Worm (Caenorhabditis elegans) whole organism, dauer: ENCODE results near the gene mps-4.

ENCODE experiments used
- unc-62 ChIP-seq: sonication (generic microtip); optimal IDR thresholded peaks from 2 replicates; lab custom pipeline; 2017; ENCODE audit warnings: missing biosample characterization, missing genetic modification reagents, missing genetic modification characterization

Gene mps-4

DNA sequence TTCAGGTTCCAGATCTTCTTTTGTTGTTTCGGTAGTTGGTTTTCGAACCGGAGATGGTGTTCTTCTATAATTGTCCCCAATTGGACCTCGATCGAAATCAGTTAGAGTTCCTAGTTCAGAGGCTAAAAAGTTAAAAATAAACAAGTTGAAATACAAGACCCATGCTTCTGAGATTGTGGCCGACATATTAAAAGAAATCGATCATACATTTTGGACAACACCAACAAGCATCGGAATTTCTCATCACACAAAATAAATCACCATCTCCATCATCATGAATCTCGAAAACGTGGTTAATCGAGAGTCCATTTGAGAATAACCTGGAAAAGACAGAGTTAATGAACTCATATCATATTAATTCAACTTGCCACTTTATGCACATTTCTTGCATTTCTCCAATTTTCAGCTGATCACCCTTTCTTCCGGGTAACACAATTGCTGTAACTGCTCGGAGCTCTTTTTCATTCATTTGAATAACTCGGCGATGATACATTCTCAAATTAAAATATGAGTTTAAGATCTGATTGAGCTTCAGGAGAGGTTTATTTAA is at the start of gene mps-4, which contains the start of gene F09G8.10:
Gene mps-4 (minus strand): TSS at position 101 of the 550 bp plus-strand sequence.
Gene F09G8.10 (minus strand): TSS at position 500 of the 550 bp plus-strand sequence.
- TF ChIP-seq unc-62 (GFP tag; lab: Kevin White, UChicago): no peak

DNA sequence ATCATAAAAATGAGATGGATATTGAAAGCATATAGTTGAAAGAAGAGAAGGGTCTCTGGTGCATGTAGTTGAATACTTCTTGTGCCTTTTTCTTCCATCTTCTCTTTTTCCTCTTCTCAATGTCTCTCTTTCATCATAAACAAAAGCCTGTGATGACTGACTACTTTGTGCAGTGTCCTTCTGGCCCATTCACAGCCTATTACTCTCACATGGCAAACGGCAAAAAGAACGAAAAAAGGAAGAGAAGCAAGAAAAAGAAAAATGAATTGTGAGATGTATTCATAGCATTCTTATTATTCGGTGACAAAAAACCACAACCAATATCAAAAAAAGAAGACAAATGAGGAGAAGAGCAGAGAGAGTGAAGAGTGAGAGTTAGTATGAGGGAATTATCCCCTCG is 49.6 kb upstream of the mps-4 start:
- no peak for TF ChIP-seq unc-62 (GFP tag; lab: Kevin White, UChicago)

ce11 chrIII:8320183-8320582 is 48.6 kb upstream of the mps-4 start, which contains the start of gene F10E9.10:
F10E9.10 (minus strand) TSS chrIII:8320283.
- TF ChIP-seq unc-62 (GFP tag; lab: Kevin White, UChicago): no peak

DNA sequence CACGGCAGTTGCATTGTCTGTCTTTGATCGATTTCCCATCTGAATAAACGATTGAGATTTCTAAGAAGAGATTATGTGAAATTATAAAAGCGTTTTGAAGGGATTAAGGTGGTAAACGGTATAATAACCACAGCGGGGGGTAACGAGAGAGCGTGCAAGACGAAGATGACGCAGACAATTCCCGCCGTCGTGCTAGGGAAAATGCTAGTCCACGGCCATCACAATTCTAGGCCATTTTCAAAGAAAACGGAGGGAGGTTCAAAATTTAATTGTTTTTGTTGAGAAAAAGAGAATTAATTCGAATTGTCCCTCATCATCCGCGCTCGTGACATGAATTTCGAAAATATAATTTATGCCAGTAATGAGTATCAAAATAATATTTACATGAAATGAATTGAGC is 47.5 kb upstream of the mps-4 start, which contains the start of gene F10E9.11:
Gene F10E9.11 (minus strand): TSS at position 161 of the 400 bp plus-strand sequence.
- no peak for TF ChIP-seq unc-62 (GFP tag; lab: Kevin White, UChicago)

DNA sequence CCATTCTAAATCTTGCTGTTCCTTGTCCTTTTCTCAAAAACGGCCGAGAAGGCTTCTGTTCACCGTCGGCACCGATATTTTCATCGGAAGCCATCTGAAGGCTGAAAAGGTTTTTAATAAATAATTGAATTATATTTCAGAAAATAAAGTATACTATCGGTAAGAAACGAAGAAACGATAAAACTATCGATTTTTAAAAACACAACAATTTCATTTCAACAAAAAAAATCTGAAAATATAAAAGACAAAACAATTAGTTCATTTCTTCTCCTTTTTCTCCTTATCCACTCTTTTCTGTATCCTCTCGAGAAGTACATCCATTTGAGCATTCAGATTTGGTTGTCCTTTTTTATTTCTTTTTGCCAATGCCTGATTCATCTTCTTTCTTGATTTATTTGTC is 46.9 kb upstream of the mps-4 start, which contains the start of gene sas-4:
Gene sas-4 (minus strand): TSS at position 101 of the 400 bp plus-strand sequence.
- no peak for TF ChIP-seq unc-62 (GFP tag; lab: Kevin White, UChicago)

ce11 chrIII:8312393-8312792 is 40.8 kb upstream of the mps-4 start, which contains the start of gene F10E9.2:
F10E9.2 (plus strand) TSS chrIII:8312693.
- no peak for TF ChIP-seq unc-62 (GFP tag; lab: Kevin White, UChicago)

DNA sequence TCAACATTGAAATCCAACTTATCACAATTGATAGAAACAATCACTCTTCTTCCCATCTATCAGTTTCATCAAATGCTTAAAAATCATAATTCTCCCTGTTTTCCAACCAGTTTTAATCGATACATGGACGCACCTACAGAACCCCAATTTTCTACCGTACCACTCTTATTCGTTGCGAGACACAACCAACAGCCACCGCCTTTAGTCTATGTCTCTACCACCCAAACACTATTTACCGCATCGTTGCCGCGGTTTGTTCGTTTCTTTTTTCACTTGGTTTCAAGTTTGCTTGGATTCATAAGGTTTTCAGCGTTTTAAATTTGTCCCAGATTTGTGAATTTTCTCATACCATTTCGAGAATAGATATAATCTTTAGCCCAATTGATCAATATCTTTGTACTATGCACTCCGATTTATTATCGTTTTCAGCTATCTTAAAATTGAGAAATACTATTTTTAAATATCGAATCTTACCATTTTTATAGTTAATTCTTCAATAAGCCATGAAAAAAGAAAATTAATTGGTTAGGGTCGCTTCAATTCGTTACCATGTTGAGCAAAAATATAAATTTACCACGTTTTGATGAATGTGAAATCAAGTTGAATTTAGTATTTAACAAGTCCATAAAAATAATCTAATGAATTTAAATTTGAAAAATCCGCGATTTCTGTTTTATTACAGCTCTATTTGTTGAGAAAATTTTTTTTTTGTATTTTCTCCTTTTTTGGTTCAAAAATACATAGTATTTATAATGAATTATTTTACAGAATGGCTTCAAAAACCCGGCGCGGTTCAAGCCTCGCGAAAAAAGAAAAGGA is 38.9 kb upstream of the mps-4 start, which contains the start of gene F10E9.3:
Gene F10E9.3 (plus strand): TSS at position 769 of the 819 bp plus-strand sequence.
- no peak for TF ChIP-seq unc-62 (GFP tag; lab: Kevin White, UChicago)

DNA sequence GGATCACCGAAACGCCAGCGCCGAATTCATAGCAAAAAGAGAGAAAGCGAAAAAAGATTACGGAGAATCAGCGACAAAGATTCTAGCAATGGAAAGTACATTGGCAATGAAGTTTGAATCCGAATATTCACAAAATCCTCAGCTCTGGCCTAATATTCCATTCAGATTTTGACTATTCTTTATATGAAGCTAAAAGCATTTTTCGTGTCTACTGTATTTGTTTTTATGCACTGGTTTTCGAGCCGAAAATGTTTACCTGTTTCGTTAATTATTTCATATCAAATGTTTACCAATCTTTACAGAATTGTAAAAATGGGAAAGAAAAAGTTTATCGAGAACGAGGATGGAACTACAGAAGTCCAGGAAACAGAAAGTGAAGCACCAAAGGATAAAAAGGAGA is 36.7 kb upstream of the mps-4 start, which contains the start of gene F10E9.4:
Gene F10E9.4 (plus strand): TSS at position 301 of the 400 bp plus-strand sequence.
- no peak for TF ChIP-seq unc-62 (GFP tag; lab: Kevin White, UChicago)

DNA sequence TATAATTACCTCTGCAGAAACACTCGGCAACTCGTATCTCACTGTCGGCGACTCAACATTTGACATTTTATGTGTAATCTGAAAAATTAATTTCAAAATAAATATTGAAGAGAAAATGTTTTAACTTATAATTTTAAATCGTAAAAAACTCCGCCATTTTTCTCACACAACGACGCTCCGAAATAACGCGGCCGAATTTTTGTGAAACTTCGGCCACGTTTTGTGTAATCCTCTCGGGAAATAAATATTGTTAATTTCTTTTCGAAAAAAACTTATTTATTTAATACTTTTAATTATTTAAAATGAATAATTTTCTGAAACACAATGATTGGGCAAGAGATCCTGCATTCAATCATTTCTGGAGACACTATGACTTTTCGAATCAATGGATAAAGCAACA is 35.8 kb upstream of the mps-4 start, which contains the start of the genes F10E9.7 and F10E9.5:
Gene F10E9.7 (minus strand): TSS at position 86 of the 400 bp plus-strand sequence.
Gene F10E9.5 (plus strand): TSS at position 237 of the 400 bp plus-strand sequence.
- no peak for TF ChIP-seq unc-62 (GFP tag; lab: Kevin White, UChicago)

ce11 chrIII:8305816-8306215 is 34.2 kb upstream of the mps-4 start:
- TF ChIP-seq unc-62 (GFP tag; lab: Kevin White, UChicago): no peak

DNA sequence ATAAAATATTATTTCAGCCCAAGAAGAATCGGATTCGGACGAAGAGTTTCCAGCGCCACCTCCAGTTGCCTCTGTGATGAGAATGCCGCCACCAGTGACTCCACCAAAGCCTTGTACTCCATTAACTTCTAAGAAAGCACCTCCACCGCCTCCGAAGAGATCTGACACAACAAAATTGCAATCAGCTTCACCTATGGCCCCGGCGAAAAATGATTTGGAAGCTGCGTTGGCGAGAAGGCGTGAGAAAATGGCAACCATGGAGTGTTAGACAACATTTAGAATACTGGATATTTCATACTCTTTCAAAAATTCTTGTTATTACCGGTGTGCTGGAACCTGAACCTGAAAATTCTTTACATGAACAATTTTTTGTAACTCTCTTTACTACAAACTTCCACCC is 33.7 kb upstream of the mps-4 start:
- no peak for TF ChIP-seq unc-62 (GFP tag; lab: Kevin White, UChicago)

- no peak for TF ChIP-seq unc-62 (GFP tag; lab: Kevin White, UChicago)
Measured at ce11 chrIII:8303440-8303839, 31.9 kb upstream of the mps-4 start.

ce11 chrIII:8300860-8301396 is 29.4 kb upstream of the mps-4 start:
- TF ChIP-seq unc-62 (GFP tag; lab: Kevin White, UChicago): no peak

DNA sequence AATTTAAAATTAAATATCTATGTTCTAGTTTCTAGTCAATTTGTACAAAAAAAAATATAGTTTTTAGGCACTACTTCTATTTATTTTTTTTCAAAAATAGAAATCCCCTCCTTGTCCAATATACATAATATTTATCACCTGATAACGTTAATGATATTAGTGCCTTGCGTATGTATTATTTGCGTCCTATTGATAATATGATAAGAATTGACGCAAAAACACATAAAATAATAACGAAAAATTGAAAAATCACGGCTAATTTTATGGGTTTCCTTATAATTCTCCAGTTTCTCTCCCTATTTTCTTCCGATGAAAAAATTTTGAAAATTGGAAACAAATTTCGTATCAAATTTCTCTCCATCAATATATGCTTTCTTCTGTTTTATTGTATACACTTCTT is 28.2 kb upstream of the mps-4 start:
- no peak for TF ChIP-seq unc-62 (GFP tag; lab: Kevin White, UChicago)

DNA sequence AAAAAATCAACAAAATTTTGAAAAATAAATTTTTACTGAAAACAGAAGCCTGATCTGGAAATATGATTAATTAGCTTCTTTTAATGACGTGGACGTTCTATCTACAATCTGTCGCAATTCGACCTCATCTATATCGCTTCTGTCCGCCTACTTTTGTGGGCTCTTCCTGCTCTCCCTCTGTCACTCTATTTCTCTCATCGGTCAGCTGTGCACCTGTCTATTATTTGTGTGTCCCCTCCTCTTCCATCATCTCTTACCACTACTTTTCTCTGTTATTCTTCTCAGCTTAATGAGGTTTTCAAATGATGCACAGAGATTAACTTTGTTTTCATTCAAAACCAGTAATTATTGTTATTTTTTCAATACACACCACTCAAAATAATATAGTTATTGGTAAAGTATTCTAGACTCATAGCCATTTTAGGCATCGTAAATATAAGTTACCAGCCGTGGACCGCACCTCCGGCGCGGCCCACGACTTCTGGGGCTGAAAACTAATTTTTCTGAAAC is 27.6 kb upstream of the mps-4 start:
- no peak for TF ChIP-seq unc-62 (GFP tag; lab: Kevin White, UChicago)
